Worm (Caenorhabditis elegans) whole organism, L4/young adult: Measurements from ENCODE around the gene T07F10.5.
A peak's percentile ranks its signal among the peaks of the same experiment; 100 is the strongest.

Source experiments
- W03F9.2 ChIP-seq: fragments of 150-350 bp; optimal IDR thresholded peaks from 2 replicates; lab custom pipeline; 2014; ENCODE audit warnings: missing biosample characterization, missing genetic modification characterization
- dao-5 ChIP-seq: sonication (generic microtip); optimal IDR thresholded peaks from 2 replicates; lab custom pipeline; 2016; ENCODE audit warnings: missing genotype, missing genetic modification characterization, moderate library complexity, missing compliant biosample characterization
- him-1 ChIP-seq: sonication (generic microtip); optimal IDR thresholded peaks from 2 replicates; lab custom pipeline; 2016; ENCODE audit warnings: missing genotype, missing genetic modification reagents, missing genetic modification characterization, missing compliant biosample characterization

T07F10.5 gene

DNA sequence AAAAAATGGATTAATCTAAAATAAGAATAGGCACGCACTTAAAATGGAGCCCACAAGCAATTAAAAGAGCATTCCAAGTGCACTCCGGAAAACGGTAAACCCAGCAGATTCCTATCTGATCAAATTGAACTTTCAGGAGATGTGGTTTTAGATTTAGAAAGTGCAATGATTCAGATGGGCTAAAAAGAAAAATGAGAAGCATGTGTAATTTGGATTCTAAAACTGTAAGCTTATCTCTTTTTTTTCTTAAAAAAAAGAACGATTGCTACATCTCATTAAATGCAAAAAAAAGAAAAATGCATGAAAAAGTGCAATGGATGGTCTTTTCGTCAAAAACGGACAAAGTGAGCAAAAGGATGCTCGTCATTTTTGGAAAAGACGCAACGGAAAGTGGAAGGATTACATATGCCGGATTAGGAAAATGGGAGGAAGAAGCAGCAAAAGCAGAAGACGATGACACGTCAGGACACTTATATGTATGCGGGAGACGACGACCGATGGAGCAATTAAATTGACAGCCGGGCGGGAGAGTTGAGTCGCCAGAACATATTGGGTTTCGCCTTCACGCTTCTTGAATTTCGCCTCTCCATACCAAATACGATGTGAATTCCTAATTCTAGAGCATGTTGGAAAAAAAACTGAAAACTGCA lies 33.0 kb downstream of the T07F10.5 start:
- TF ChIP-seq W03F9.2 (tag; lab: Kevin White, UChicago) = no peak
- no peak for TF ChIP-seq dao-5 (tag; lab: Kevin White, UChicago)
- no peak for TF ChIP-seq him-1 (tag; lab: Kevin White, UChicago)

DNA sequence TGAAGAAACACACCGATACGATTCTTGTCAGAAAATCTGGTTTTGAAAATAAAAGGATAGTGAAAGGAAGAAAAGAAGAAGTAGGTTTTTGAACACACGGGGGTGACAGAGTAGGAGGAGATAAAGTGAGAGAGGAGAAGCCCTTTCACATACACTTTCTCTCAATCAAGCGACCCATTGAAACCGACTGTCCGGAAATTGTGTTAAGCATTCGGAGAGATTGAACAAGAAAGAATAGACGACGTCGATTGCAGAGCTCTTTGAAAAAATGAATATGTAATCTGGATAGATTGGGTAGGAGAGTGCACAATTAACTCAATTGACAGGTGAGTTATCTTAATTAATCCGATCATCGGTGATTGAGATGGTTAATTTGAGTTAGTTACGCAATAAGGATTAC lies 35.6 kb downstream of the T07F10.5 start:
- TF ChIP-seq dao-5 (tag; lab: Kevin White, UChicago) = no peak
- no peak for TF ChIP-seq him-1 (tag; lab: Kevin White, UChicago)
- TF ChIP-seq W03F9.2 (tag; lab: Kevin White, UChicago) = no peak

ce11 chrV:12904054-12904453 lies 38.3 kb downstream of the T07F10.5 start, which contains the start of gene ttr-27:
Gene ttr-27 (minus strand): TSS chrV:12904098.
- TF ChIP-seq W03F9.2 (tag; lab: Kevin White, UChicago) (no peak), him-1 (tag; lab: Kevin White, UChicago) (no peak)

- TF ChIP-seq dao-5 (tag; lab: Kevin White, UChicago) (no peak), W03F9.2 (tag; lab: Kevin White, UChicago) (no peak), him-1 (tag; lab: Kevin White, UChicago) (no peak)
Measured at ce11 chrV:12905074-12905473, 39.4 kb downstream of the T07F10.5 start, which contains the start of gene ttr-28. Gene ttr-28 (minus strand): TSS chrV:12905174.

- TF ChIP-seq him-1 (tag; lab: Kevin White, UChicago) = no peak
- TF ChIP-seq dao-5 (tag; lab: Kevin White, UChicago) = no peak
- no peak for TF ChIP-seq W03F9.2 (tag; lab: Kevin White, UChicago)
Measured at ce11 chrV:12906732-12907131, 41.0 kb downstream of the T07F10.5 start, which contains the start of gene ttr-29. Gene ttr-29 (minus strand): TSS chrV:12906832.

DNA sequence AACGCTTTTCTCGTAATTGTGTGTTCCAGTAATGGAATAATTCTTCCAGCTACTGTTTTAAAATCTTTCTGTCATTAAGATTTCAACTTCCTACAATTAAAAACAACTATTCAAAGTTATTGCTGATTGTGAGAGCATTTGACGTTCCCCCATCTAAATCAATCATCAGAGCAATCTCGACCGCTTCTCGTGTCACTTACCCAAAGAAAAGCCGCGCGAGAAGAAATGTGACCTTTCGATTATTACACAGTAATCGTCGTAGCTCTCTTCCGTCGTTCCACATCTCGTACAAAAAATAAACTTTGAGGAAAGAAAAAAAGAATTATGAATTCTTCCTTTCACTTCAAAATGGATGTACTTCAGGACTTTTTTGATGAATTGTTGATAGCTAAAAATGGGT lies 41.7 kb downstream of the T07F10.5 start:
- TF ChIP-seq W03F9.2 (tag; lab: Kevin White, UChicago) (no peak), him-1 (tag; lab: Kevin White, UChicago) (no peak), dao-5 (tag; lab: Kevin White, UChicago) (no peak)

DNA sequence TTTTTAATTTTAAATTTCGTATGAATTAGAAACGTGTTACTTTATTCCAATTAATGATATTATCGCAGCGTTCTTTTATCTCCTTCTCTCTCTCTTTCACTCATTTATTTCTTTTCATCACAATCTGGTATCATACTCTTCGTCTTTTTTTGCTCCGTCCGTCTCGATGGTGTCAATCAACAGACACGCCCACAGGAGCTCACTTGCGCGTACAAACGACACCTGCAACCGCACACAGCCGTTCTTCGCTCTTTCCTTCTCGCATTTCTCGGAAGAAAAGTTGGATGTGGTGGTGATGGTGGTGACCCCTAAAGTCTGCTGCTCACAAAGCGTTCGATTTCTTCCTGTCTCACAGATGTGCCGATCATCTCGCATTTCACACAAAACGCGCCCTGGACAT lies 42.9 kb downstream of the T07F10.5 start:
- TF ChIP-seq W03F9.2 (tag; lab: Kevin White, UChicago) = no peak
- no peak for TF ChIP-seq dao-5 (tag; lab: Kevin White, UChicago)
- TF ChIP-seq him-1 (tag; lab: Kevin White, UChicago) = no peak

ce11 chrV:12909544-12910157 lies 43.9 kb downstream of the T07F10.5 start, which contains the start of gene nid-1:
Gene nid-1 (plus strand): TSS chrV:12910107.
- TF ChIP-seq dao-5 (tag; lab: Kevin White, UChicago) (no peak), W03F9.2 (tag; lab: Kevin White, UChicago) (peak; percentile 40), him-1 (tag; lab: Kevin White, UChicago) (no peak)
